Worm (Caenorhabditis elegans) whole organism, L3 larva: ENCODE data around the gene ckb-2.

ENCODE experiments used
- R02D3.7 ChIP-seq: fragments of 150-350 bp; optimal IDR thresholded peaks from 2 replicates; lab custom pipeline; 2014; ENCODE audit warnings: missing biosample characterization, missing genetic modification characterization
- ZK546.5 ChIP-seq: sonication (generic microtip); optimal IDR thresholded peaks from 2 replicates; lab custom pipeline; 2017; ENCODE audit warnings: missing biosample characterization, missing genetic modification characterization
- aly-2 ChIP-seq: fragments of 150-350 bp; optimal IDR thresholded peaks from 2 replicates; lab custom pipeline; 2014; ENCODE audit warnings: missing biosample characterization, missing genetic modification characterization
- ceh-28 ChIP-seq: fragments of 150-350 bp; optimal IDR thresholded peaks from 2 replicates; lab custom pipeline; 2014; ENCODE audit warnings: missing biosample characterization, missing genetic modification reagents, missing genetic modification characterization
- ceh-82 ChIP-seq: fragments of 150-350 bp; optimal IDR thresholded peaks from 2 replicates; lab custom pipeline; 2014; ENCODE audit warnings: missing biosample characterization, missing genetic modification characterization
- ceh-9 ChIP-seq: sonication (generic microtip); optimal IDR thresholded peaks from 2 replicates; lab custom pipeline; 2018; ENCODE audit warnings: missing biosample characterization, missing genetic modification characterization
- egl-5 ChIP-seq: fragments of 150-350 bp; optimal IDR thresholded peaks from 2 replicates; lab custom pipeline; 2017; ENCODE audit warnings: missing biosample characterization, missing genetic modification reagents, missing genetic modification characterization, inconsistent platforms
- elt-2 ChIP-seq: sonication (generic microtip); optimal IDR thresholded peaks from 2 replicates; lab custom pipeline; 2016; ENCODE audit warnings: missing genetic modification reagents, mild to moderate bottlenecking, missing genetic modification characterization, missing compliant biosample characterization
- elt-3 ChIP-seq, 3 experiments: fragments of 150-350 bp in 1 of 3; sonication (generic microtip) in 2 of 3; optimal IDR thresholded peaks; 2 replicates in 2 of 3; 4 replicates in 1 of 3; lab custom pipeline; 2014 to 2017; ENCODE audit warnings: missing biosample characterization in 3 of 3, missing genetic modification characterization in 3 of 3
- fkh-10 ChIP-seq: sonication (generic microtip); optimal IDR thresholded peaks from 2 replicates; lab custom pipeline; 2017; ENCODE audit warnings: missing biosample characterization, missing genetic modification reagents, missing genetic modification characterization
- fkh-2 ChIP-seq: fragments of 150-350 bp; optimal IDR thresholded peaks from 2 replicates; lab custom pipeline; 2014; ENCODE audit warnings: missing biosample characterization, missing genetic modification reagents, missing genetic modification characterization
- fos-1 ChIP-seq: fragments of 150-350 bp; optimal IDR thresholded peaks from 2 replicates; lab custom pipeline; 2014; ENCODE audit warnings: missing biosample characterization, missing genetic modification characterization
- hmg-11 ChIP-seq: sonication (generic microtip); optimal IDR thresholded peaks from 2 replicates; lab custom pipeline; 2016; ENCODE audit warnings: missing genetic modification characterization, missing compliant biosample characterization
- jun-1 ChIP-seq: fragments of 150-350 bp; optimal IDR thresholded peaks from 2 replicates; lab custom pipeline; 2014; ENCODE audit warnings: missing biosample characterization, missing genetic modification reagents, missing genetic modification characterization
- lsy-12 ChIP-seq: sonication (generic microtip); optimal IDR thresholded peaks from 2 replicates; lab custom pipeline; 2016; ENCODE audit warnings: mild to moderate bottlenecking, missing genetic modification characterization, missing compliant biosample characterization
- mdl-1 ChIP-seq: fragments of 150-350 bp; optimal IDR thresholded peaks from 2 replicates; lab custom pipeline; 2014; ENCODE audit warnings: missing biosample characterization, missing genetic modification characterization
- mml-1 ChIP-seq: fragments of 150-350 bp; sonication (generic microtip); optimal IDR thresholded peaks from 3 replicates; lab custom pipeline; 2014; ENCODE audit warnings: missing biosample characterization, missing genetic modification characterization
- nfya-1 ChIP-seq: sonication (generic microtip); optimal IDR thresholded peaks from 2 replicates; lab custom pipeline; 2017; ENCODE audit warnings: missing genetic modification characterization, mild to moderate bottlenecking, missing compliant biosample characterization, antibody characterized with exemption, moderate library complexity; ENCODE audit not compliant: insufficient read depth
- nhr-11 ChIP-seq: fragments of 150-350 bp; optimal IDR thresholded peaks from 2 replicates; lab custom pipeline; 2014; ENCODE audit warnings: missing biosample characterization, missing genetic modification characterization
- nhr-12 ChIP-seq: fragments of 150-350 bp; optimal IDR thresholded peaks from 2 replicates; lab custom pipeline; 2014; ENCODE audit warnings: missing biosample characterization, missing genetic modification characterization
- nhr-23 ChIP-seq: fragments of 150-350 bp; optimal IDR thresholded peaks from 2 replicates; lab custom pipeline; 2014; ENCODE audit warnings: missing biosample characterization, missing genetic modification reagents, missing genetic modification characterization
- nhr-237 ChIP-seq: fragments of 150-350 bp; optimal IDR thresholded peaks from 2 replicates; lab custom pipeline; 2014; ENCODE audit warnings: missing biosample characterization, missing genetic modification characterization
- nhr-25 ChIP-seq: sonication (generic microtip); optimal IDR thresholded peaks from 2 replicates; lab custom pipeline; 2017; ENCODE audit warnings: missing biosample characterization, missing genetic modification characterization
- nhr-28 ChIP-seq: fragments of 150-350 bp; optimal IDR thresholded peaks from 2 replicates; lab custom pipeline; 2014; ENCODE audit warnings: missing biosample characterization, missing genetic modification characterization
- nhr-43 ChIP-seq: sonication (generic microtip); optimal IDR thresholded peaks from 2 replicates; lab custom pipeline; 2016; ENCODE audit warnings: mild to moderate bottlenecking, missing genetic modification characterization, missing compliant biosample characterization; ENCODE audit not compliant: poor library complexity, severe bottlenecking
- nhr-77 ChIP-seq: fragments of 150-350 bp; optimal IDR thresholded peaks from 2 replicates; lab custom pipeline; 2014; ENCODE audit warnings: missing biosample characterization, missing genetic modification characterization
- pha-4 ChIP-seq: fragments of 150-350 bp; optimal IDR thresholded peaks from 2 replicates; lab custom pipeline; 2014; ENCODE audit warnings: missing biosample characterization, missing genetic modification reagents, missing genetic modification characterization
- sea-2 ChIP-seq: fragments of 150-350 bp; sonication (generic microtip); optimal IDR thresholded peaks from 4 replicates; lab custom pipeline; 2014; ENCODE audit warnings: missing biosample characterization, missing genetic modification reagents, missing genetic modification characterization
- snpc-4 ChIP-seq: fragments of 150-350 bp; optimal IDR thresholded peaks from 2 replicates; lab custom pipeline; 2014; ENCODE audit warnings: missing biosample characterization, missing genetic modification characterization
- tbx-2 ChIP-seq: sonication (generic microtip); optimal IDR thresholded peaks from 2 replicates; lab custom pipeline; 2016; ENCODE audit warnings: mild to moderate bottlenecking, missing genetic modification characterization, missing compliant biosample characterization
- unc-62 ChIP-seq: fragments of 150-350 bp; sonication (generic microtip); optimal IDR thresholded peaks from 4 replicates; lab custom pipeline; 2014; ENCODE audit warnings: missing biosample characterization, missing genetic modification reagents, missing genetic modification characterization
- ztf-4 ChIP-seq: fragments of 150-350 bp; optimal IDR thresholded peaks from 2 replicates; lab custom pipeline; 2014; ENCODE audit warnings: missing biosample characterization, missing genetic modification characterization

The ckb-2 gene

DNA sequence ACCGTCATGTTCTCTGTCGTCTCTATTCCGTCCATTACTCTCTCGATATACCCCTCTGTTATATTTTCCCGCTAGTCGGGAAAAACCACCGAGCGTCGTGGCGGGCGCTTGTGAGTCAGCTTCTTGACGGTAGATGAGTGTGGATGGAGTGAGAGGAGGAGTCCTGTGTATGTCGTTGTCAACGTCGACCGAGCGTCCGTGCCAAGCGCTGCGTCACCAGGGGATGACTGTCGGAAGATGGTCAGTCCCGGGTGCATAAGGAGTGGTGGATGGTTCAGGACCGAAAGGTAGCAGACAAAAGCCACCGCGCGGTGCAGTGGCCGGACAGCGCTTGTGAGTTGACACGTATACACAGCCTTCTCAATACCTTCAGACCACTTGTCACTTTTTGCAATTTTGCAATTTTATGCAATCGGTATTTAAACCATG, 1.6 kb downstream of the ckb-2 start:
- peak; percentile 83 for TF ChIP-seq hmg-11 (tag; lab: Kevin White, UChicago)
- TF ChIP-seq nfya-1, result peak; percentile 40
- peak; percentile 44 for TF ChIP-seq tbx-2 (tag; lab: Kevin White, UChicago)
- TF ChIP-seq nhr-25, result peak; percentile 49
- TF ChIP-seq ceh-28 (tag; lab: Kevin White, UChicago), result peak; percentile 23
- TF ChIP-seq elt-2 (tag; lab: Kevin White, UChicago), result peak; percentile 34
- peak; percentile 17 for TF ChIP-seq nhr-43 (tag; lab: Kevin White, UChicago)

DNA sequence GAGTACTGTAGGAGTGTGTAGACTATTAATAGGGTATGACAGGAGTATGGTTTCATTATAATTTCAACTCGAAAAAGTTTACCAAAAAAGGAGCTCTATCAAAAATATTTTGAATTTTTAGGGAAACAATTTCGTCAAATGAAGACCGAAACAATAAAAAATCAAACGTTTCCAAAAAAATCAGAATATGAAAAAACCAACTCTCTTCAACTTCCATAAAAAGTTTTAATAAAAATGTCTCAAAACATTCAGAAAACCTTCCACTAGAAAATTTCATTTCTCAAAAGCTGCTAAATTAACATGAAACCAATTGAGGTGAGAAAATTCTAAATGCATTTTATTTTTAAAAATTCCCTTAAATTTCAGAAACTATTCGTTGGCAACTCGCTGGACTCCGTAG, 2.8 kb downstream of the ckb-2 start, which contains the start of gene ckb-3:
TSS of gene ckb-3 (plus strand) at position 301 of the 400 bp plus-strand sequence.
- TF ChIP-seq snpc-4 (tag; lab: Kevin White, UChicago) (no peak), unc-62 (no peak), ZK546.5 (tag; lab: Kevin White, UChicago) (no peak)

DNA sequence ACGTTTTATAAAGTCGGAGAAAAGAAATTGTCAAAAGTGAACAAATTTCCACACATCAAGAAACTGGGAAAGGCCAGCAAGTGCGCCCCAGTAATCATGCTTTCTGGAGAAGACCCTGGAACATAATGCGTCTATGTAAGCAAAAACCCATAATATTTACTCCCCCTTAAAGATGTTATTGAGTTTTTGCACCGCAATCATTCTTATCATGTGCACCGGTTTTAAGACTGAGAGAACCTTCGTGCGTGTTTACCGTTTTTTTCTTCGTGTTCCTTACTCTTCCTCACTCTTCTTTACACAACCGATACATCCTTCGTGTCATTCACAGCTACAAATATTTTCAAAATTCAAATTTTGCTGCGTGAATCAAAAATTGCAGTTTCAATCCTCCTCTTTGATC, 5.1 kb downstream of the ckb-2 start:
- no peak for TF ChIP-seq nhr-237 (tag; lab: Kevin White, UChicago)
- TF ChIP-seq pha-4 (tag; lab: Kevin White, UChicago), result peak; percentile 24
- TF ChIP-seq nhr-28 (tag; lab: Kevin White, UChicago), result no peak
- no peak for TF ChIP-seq nhr-77 (tag; lab: Kevin White, UChicago)

DNA sequence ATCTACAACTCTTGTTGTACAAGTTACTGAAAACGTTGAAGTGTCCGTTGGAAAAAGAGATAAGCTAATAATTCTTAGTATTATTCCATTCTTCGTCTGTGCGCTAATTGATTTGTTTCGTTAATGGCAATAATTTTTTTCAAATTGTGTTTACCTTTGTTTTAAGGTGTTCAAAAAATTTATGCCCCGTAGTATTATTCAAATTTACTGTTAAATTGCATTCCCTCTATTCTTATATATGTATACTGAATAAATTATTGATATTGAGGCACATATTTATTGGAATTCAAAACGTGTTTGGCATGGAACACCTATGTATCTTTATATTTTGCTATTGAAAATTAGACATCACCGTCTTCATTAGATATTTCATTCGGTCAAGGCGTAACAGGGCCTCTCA, 7.1 kb downstream of the ckb-2 start, which contains the start of gene pals-26:
TSS of gene pals-26 (plus strand) at position 301 of the 400 bp plus-strand sequence.
- no peak for TF ChIP-seq ztf-4 (tag; lab: Kevin White, UChicago)
- TF ChIP-seq snpc-4 (tag; lab: Kevin White, UChicago), result no peak
- TF ChIP-seq fkh-2, result no peak
- TF ChIP-seq fkh-10 (GFP tag; lab: Kevin White, UChicago), result no peak
- no peak for TF ChIP-seq ceh-9 (tag; lab: Kevin White, UChicago)
- TF ChIP-seq ceh-28 (tag; lab: Kevin White, UChicago), result no peak
- TF ChIP-seq elt-2 (tag; lab: Kevin White, UChicago), result no peak
- TF ChIP-seq egl-5 (tag; lab: Kevin White, UChicago), result no peak
- no peak for TF ChIP-seq nhr-23 (tag; lab: Kevin White, UChicago)
- no peak for TF ChIP-seq nhr-25
- TF ChIP-seq R02D3.7 (tag; lab: Kevin White, UChicago), result no peak
- TF ChIP-seq nhr-12 (tag; lab: Kevin White, UChicago), result no peak
- no peak for TF ChIP-seq fos-1
- no peak for TF ChIP-seq mdl-1 (tag; lab: Kevin White, UChicago)
- no peak for TF ChIP-seq ZK546.5 (tag; lab: Kevin White, UChicago)

DNA sequence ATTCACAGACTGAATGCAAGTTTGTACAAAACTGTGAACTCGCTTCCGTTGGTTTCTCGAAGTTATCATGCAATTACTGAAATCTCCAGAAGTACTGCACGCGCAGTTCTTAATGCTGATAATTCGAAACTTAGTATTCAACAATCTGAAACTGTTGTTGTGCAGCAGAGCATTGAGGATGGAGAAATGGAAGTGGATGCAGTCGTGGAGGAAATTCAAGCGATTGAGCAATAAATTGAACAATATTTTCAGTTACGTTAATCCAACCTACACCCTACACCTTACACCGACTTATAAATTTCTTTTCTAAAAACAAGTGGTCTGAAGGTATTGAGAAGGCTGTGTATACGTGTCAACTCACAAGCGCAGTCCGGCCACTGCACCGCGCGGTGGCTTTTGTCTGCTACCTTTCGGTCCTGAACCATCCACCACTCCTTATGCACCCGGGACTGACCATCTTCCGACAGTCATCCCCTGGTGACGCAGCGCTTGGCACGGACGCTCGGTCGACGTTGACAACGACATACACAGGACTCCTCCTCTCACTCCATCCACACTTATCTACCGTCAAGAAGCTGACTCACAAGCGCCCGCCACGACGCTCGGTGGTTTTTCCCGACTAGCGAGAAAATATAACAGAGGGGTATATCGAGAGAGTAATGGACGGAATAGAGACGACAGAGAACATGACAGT, 11.0 kb downstream of the ckb-2 start:
- TF ChIP-seq nfya-1 (peak; percentile 34), nhr-77 (tag; lab: Kevin White, UChicago) (peak; percentile 49), ztf-4 (tag; lab: Kevin White, UChicago) (peak; percentile 63), tbx-2 (tag; lab: Kevin White, UChicago) (peak; percentile 29), pha-4 (tag; lab: Kevin White, UChicago) (peak; percentile 29), nhr-43 (tag; lab: Kevin White, UChicago) (peak; percentile 54), lsy-12 (tag; lab: Kevin White, UChicago) (peak; percentile 44), elt-2 (tag; lab: Kevin White, UChicago) (peak; percentile 40), hmg-11 (tag; lab: Kevin White, UChicago) (peak; percentile 68), elt-3 (tag; optimal IDR thresholded peaks at IDR 0.05; lab: Kevin White, UChicago) (peak in 1 of 3 experiments; percentile 16), jun-1 (tag; lab: Kevin White, UChicago) (peak; percentile 9), nhr-23 (tag; lab: Kevin White, UChicago) (peak; percentile 54), nhr-25 (peak; percentile 67)

DNA sequence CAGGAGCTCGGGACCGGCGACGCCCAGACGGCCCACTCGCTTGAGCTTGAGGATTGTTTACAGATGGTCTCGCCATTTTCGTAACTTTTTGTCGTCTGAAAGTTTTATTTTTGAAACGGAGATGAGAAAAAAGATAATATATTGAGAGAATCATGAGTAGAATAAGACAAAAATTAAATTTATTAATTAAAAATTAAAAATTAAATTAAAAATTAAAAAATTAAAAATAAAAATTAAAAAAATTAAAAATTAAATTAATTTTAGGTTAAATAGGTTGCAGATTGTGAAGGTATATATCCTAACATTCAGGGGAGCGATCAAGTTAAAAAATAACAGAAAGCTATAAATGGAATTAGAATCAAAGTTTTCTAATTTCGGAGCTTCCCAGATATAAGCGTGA, 12.0 kb downstream of the ckb-2 start, which contains the start of gene B0284.3:
TSS of gene B0284.3 (minus strand) at position 101 of the 400 bp plus-strand sequence.
- TF ChIP-seq tbx-2 (tag; lab: Kevin White, UChicago) (no peak), mml-1 (tag; lab: Kevin White, UChicago) (no peak), lsy-12 (tag; lab: Kevin White, UChicago) (no peak), aly-2 (tag; lab: Kevin White, UChicago) (no peak), nhr-12 (tag; lab: Kevin White, UChicago) (no peak), ceh-82 (tag; lab: Kevin White, UChicago) (no peak), nhr-43 (tag; lab: Kevin White, UChicago) (no peak), ZK546.5 (tag; lab: Kevin White, UChicago) (no peak), elt-2 (tag; lab: Kevin White, UChicago) (no peak), jun-1 (tag; lab: Kevin White, UChicago) (no peak), unc-62 (no peak), nhr-11 (tag; lab: Kevin White, UChicago) (no peak), sea-2 (GFP tag; lab: Kevin White, UChicago) (no peak), nhr-237 (tag; lab: Kevin White, UChicago) (no peak), snpc-4 (tag; lab: Kevin White, UChicago) (no peak)
